Worm (Caenorhabditis elegans) whole organism, L2 larva: Measurements from ENCODE around the gene ccch-3.

ENCODE experiments used
- F13H6.1 ChIP-seq: sonication (generic microtip); optimal IDR thresholded peaks from 2 replicates; lab custom pipeline; 2016; ENCODE audit warnings: missing genetic modification characterization, missing compliant biosample characterization
- ceh-82 ChIP-seq: fragments of 150-350 bp; optimal IDR thresholded peaks from 2 replicates; lab custom pipeline; 2014; ENCODE audit warnings: missing biosample characterization, missing genetic modification characterization
- egl-27 ChIP-seq: sonication (generic microtip); optimal IDR thresholded peaks from 3 replicates; lab custom pipeline; 2017; ENCODE audit warnings: missing biosample characterization, missing genetic modification reagents, missing genetic modification characterization
- fos-1 ChIP-seq: fragments of 150-350 bp; optimal IDR thresholded peaks from 2 replicates; lab custom pipeline; 2014; ENCODE audit warnings: missing biosample characterization, missing genetic modification characterization
- lin-13 ChIP-seq: fragments of 150-350 bp; optimal IDR thresholded peaks from 2 replicates; lab custom pipeline; 2014; ENCODE audit warnings: missing biosample characterization, missing genetic modification reagents, missing genetic modification characterization
- mdl-1 ChIP-seq, 2 experiments: fragments of 150-350 bp in 1 of 2; sonication (generic microtip) in 1 of 2; optimal IDR thresholded peaks; 2 replicates each; lab custom pipeline; 2017; ENCODE audit warnings: missing biosample characterization in 2 of 2, missing genetic modification characterization in 2 of 2
- nhr-10 ChIP-seq: sonication (generic microtip); optimal IDR thresholded peaks from 2 replicates; lab custom pipeline; 2017; ENCODE audit warnings: missing biosample characterization, missing genetic modification characterization
- nhr-11 ChIP-seq: fragments of 150-350 bp; optimal IDR thresholded peaks from 2 replicates; lab custom pipeline; 2014; ENCODE audit warnings: missing biosample characterization, missing genetic modification characterization
- nhr-12 ChIP-seq: fragments of 150-350 bp; optimal IDR thresholded peaks from 2 replicates; lab custom pipeline; 2014; ENCODE audit warnings: missing biosample characterization, missing genetic modification characterization
- nhr-25 ChIP-seq: fragments of 150-350 bp; sonication (generic microtip); optimal IDR thresholded peaks from 3 replicates; lab custom pipeline; 2014; ENCODE audit warnings: missing biosample characterization, missing genetic modification characterization
- nhr-77 ChIP-seq: fragments of 150-350 bp; optimal IDR thresholded peaks from 2 replicates; lab custom pipeline; 2014; ENCODE audit warnings: missing biosample characterization, missing genetic modification characterization
- skn-1 ChIP-seq: sonication (generic microtip); optimal IDR thresholded peaks from 2 replicates; lab custom pipeline; 2017; ENCODE audit warnings: missing biosample characterization, missing genetic modification characterization
- unc-39 ChIP-seq: fragments of 150-350 bp; optimal IDR thresholded peaks from 2 replicates; lab custom pipeline; 2014; ENCODE audit warnings: missing biosample characterization, missing genetic modification characterization
- ztf-4 ChIP-seq: fragments of 150-350 bp; optimal IDR thresholded peaks from 2 replicates; lab custom pipeline; 2014; ENCODE audit warnings: missing biosample characterization, missing genetic modification characterization

DNA sequence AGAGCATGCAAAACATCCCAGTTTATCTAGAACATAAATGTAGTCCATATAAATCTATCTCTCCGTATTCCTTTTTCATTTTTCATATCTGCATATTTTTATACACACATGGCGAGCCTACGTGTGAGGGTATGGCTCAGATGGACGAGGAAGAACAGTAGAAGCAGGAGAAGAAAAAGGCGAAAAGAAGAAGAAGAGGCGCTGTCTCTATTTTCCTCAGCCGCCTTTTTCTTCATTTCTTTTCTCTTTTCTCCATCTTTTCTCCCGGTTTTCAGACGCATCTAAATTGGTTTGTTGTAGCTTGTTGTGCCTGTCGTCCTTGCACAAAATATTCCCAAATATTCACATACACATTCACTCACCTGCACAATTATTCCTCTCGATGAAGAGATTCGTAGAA, 36.5 kb upstream of the ccch-3 start, which contains the start of gene K10C8.4:
- TF ChIP-seq F13H6.1 (tag; lab: Kevin White, UChicago): no peak
- TF ChIP-seq ztf-4: no peak
- TF ChIP-seq unc-39: no peak
- no peak for TF ChIP-seq egl-27
- no peak for TF ChIP-seq ceh-82 (tag; lab: Kevin White, UChicago)
- TF ChIP-seq skn-1 (tag; lab: Kevin White, UChicago): no peak
- no peak for TF ChIP-seq mdl-1 (tag; optimal IDR thresholded peaks at IDR 0.05; lab: Kevin White, UChicago)
- no peak for TF ChIP-seq nhr-11 (tag; lab: Kevin White, UChicago)
- no peak for TF ChIP-seq lin-13 (GFP tag; lab: Kevin White, UChicago)
- no peak for TF ChIP-seq fos-1
- no peak for TF ChIP-seq nhr-77
- no peak for TF ChIP-seq nhr-12
- TF ChIP-seq nhr-25 (tag; lab: Kevin White, UChicago): no peak
- TF ChIP-seq nhr-10: no peak
